Worm (Caenorhabditis elegans): ENCODE measurements around the gene C47D12.4.

- no peak for TF ChIP-seq dpl-1 (GFP tag; optimal IDR thresholded peaks at IDR 0.05)
- no peak for TF ChIP-seq unc-130 (tag; optimal IDR thresholded peaks at IDR 0.05)
- no peak for TF ChIP-seq mdl-1 (tag; optimal IDR thresholded peaks at IDR 0.05)
- no peak for TF ChIP-seq nhr-84 (tag; optimal IDR thresholded peaks at IDR 0.05)
- no peak for TF ChIP-seq lir-3 (tag; optimal IDR thresholded peaks at IDR 0.05; ENCODE audit: poor library complexity)
- TF ChIP-seq fos-1 (tag; optimal IDR thresholded peaks at IDR 0.05), result no peak
- no peak for TF ChIP-seq lin-13 (GFP tag; optimal IDR thresholded peaks at IDR 0.05)
- no peak for TF ChIP-seq egl-27 (tag; optimal IDR thresholded peaks at IDR 0.05)
- TF ChIP-seq zag-1 (tag; optimal IDR thresholded peaks at IDR 0.05), result no peak
- TF ChIP-seq fkh-4 (tag; optimal IDR thresholded peaks at IDR 0.05; ENCODE audit: borderline replicate concordance), result no peak
- TF ChIP-seq nhr-12 (tag; optimal IDR thresholded peaks at IDR 0.05), result no peak
- TF ChIP-seq snpc-4 (tag; optimal IDR thresholded peaks at IDR 0.05), result no peak
- TF ChIP-seq ces-1 (GFP tag; optimal IDR thresholded peaks at IDR 0.05), result no peak
Observed at ce11 chrII:11642736-11643135, 38.8 kb upstream of the C47D12.4 start.

All from whole organism, L1 larva.